Worm (Caenorhabditis elegans) whole organism, L4 larva: Measurements from ENCODE around the gene Y82E9BR.22.
A peak's percentile ranks its signal among the peaks of the same experiment; 100 is the strongest.
"Not testable (repeated sequence)": the region's sequence is repeated elsewhere in the genome, so short reads cannot be mapped to it uniquely, and the experiment has no call there.

ENCODE experiments used
- F10B5.3 ChIP-seq: sonication (generic microtip); optimal IDR thresholded peaks from 2 replicates; lab custom pipeline; 2016; ENCODE audit warnings: mild to moderate bottlenecking, missing genetic modification characterization, missing compliant biosample characterization
- F26F4.8 ChIP-seq: fragments of 200-800 bp; sonication (Bioruptor generic); conservative IDR thresholded peaks from 2 replicates; pipeline ENCODE4 v1.3.6; 2022; ENCODE audit warnings: missing genetic modification characterization, missing compliant biosample characterization
- T20F7.1 ChIP-seq: fragments of 200-800 bp; sonication (Bioruptor generic); optimal IDR thresholded peaks from 2 replicates; lab custom pipeline; 2018; ENCODE audit warnings: mild to moderate bottlenecking, missing genetic modification characterization, missing compliant biosample characterization
- Y5F2A.4 ChIP-seq: fragments of 200-800 bp; sonication (Bioruptor generic); optimal IDR thresholded peaks from 2 replicates; lab custom pipeline; 2018; ENCODE audit warnings: mild to moderate bottlenecking, missing genetic modification characterization, missing compliant biosample characterization
- Y75B8A.6 ChIP-seq: fragments of 200-800 bp; sonication (Bioruptor generic); IDR thresholded peaks from 2 replicates; pipeline ENCODE4 v1.3.6; 2022; ENCODE audit warnings: missing genetic modification reagents, missing genetic modification characterization, missing compliant biosample characterization
- aha-1 ChIP-seq: fragments of 150-350 bp; peaks from one replicate; lab custom pipeline; 2014; ENCODE audit warnings: missing biosample characterization, missing genetic modification characterization
- aly-2 ChIP-seq: sonication (generic microtip); optimal IDR thresholded peaks from 2 replicates; lab custom pipeline; 2018; ENCODE audit warnings: missing biosample characterization, missing genetic modification characterization
- arid-1 ChIP-seq: fragments of 200-800 bp; sonication (Bioruptor generic); conservative IDR thresholded peaks from 2 replicates; pipeline ENCODE4 v1.3.6; 2022; ENCODE audit warnings: missing genetic modification reagents, missing genetic modification characterization, missing compliant biosample characterization
- daf-16 ChIP-seq, 3 experiments: sonication (generic microtip); optimal IDR thresholded peaks; 2 replicates each; lab custom pipeline; 2016 to 2017; ENCODE audit warnings: missing genetic modification characterization in 3 of 3, missing genetic modification reagents in 3 of 3, mild to moderate bottlenecking in 2 of 3, missing compliant biosample characterization in 2 of 3, missing biosample characterization in 1 of 3, moderate library complexity in 1 of 3
- daf-19 ChIP-seq: fragments of 200-800 bp; sonication (Bioruptor generic); conservative IDR thresholded peaks from 2 replicates; pipeline ENCODE4 v1.3.6; 2022; ENCODE audit warnings: missing genetic modification characterization, missing compliant biosample characterization
- dmd-6 ChIP-seq: fragments of 200-800 bp; sonication (Bioruptor generic); IDR thresholded peaks from 2 replicates; pipeline ENCODE4 v1.3.6; 2022; ENCODE audit warnings: missing genetic modification reagents, missing genetic modification characterization, missing compliant biosample characterization
- duxl-1 ChIP-seq: sonication (generic microtip); optimal IDR thresholded peaks from 2 replicates; lab custom pipeline; 2016; ENCODE audit warnings: mild to moderate bottlenecking, missing genetic modification characterization, moderate library complexity, missing compliant biosample characterization; ENCODE audit not compliant: poor library complexity
- dve-1 ChIP-seq: sonication (generic microtip); optimal IDR thresholded peaks from 2 replicates; lab custom pipeline; 2017; ENCODE audit warnings: antibody characterized with exemption, mild to moderate bottlenecking, missing genetic modification characterization, missing compliant biosample characterization; ENCODE audit not compliant: insufficient read depth
- egl-43 ChIP-seq: fragments of 200-800 bp; sonication (Bioruptor generic); IDR thresholded peaks from 2 replicates; pipeline ENCODE4 v1.3.6; 2022; ENCODE audit warnings: missing genetic modification reagents, missing genetic modification characterization, missing compliant biosample characterization
- gei-8 ChIP-seq: fragments of 200-800 bp; sonication (Bioruptor generic); optimal IDR thresholded peaks from 2 replicates; lab custom pipeline; 2018; ENCODE audit warnings: mild to moderate bottlenecking, missing genetic modification characterization, missing compliant biosample characterization
- hlh-11 ChIP-seq: fragments of 200-800 bp; sonication (Bioruptor generic); optimal IDR thresholded peaks from 2 replicates; lab custom pipeline; 2018; ENCODE audit warnings: mild to moderate bottlenecking, missing genetic modification characterization, missing compliant biosample characterization
- lim-7 ChIP-seq: fragments of 200-800 bp; sonication (Bioruptor generic); IDR thresholded peaks from 2 replicates; pipeline ENCODE4 v1.3.6; 2022; ENCODE audit warnings: missing genetic modification characterization, missing compliant biosample characterization
- lin-1 ChIP-seq: fragments of 200-800 bp; sonication (Bioruptor generic); IDR thresholded peaks from 2 replicates; pipeline ENCODE4 v1.3.6; 2022; ENCODE audit warnings: missing genetic modification reagents, missing genetic modification characterization, missing compliant biosample characterization
- lin-29 ChIP-seq: fragments of 200-800 bp; sonication (Bioruptor generic); IDR thresholded peaks from 2 replicates; pipeline ENCODE4 v1.3.6; 2022; ENCODE audit warnings: missing genetic modification reagents, missing genetic modification characterization, missing compliant biosample characterization
- madf-5 ChIP-seq, 2 experiments: fragments of 200-800 bp; sonication (Bioruptor generic); IDR thresholded peaks; 2 replicates each; pipeline ENCODE4 v1.3.6; 2022; ENCODE audit warnings: missing compliant biosample characterization in 2 of 2, missing genetic modification characterization in 2 of 2
- mxl-2 ChIP-seq: fragments of 200-800 bp; sonication (Bioruptor generic); conservative IDR thresholded peaks from 2 replicates; pipeline ENCODE4 v1.3.6; 2022; ENCODE audit warnings: missing genetic modification reagents, missing genetic modification characterization, missing compliant biosample characterization
- nhr-102 ChIP-seq: sonication (generic microtip); optimal IDR thresholded peaks from 2 replicates; lab custom pipeline; 2016; ENCODE audit warnings: mild to moderate bottlenecking, missing genetic modification characterization, moderate library complexity, missing compliant biosample characterization
- nhr-25 ChIP-seq: sonication (generic microtip); optimal IDR thresholded peaks from 2 replicates; lab custom pipeline; 2017; ENCODE audit warnings: missing genetic modification characterization, mild to moderate bottlenecking, missing compliant biosample characterization, antibody characterized with exemption, moderate library complexity, borderline replicate concordance; ENCODE audit not compliant: insufficient read depth
- nhr-28 ChIP-seq: fragments of 150-350 bp; optimal IDR thresholded peaks from 2 replicates; lab custom pipeline; 2014; ENCODE audit warnings: missing biosample characterization, missing genetic modification characterization
- nhr-77 ChIP-seq: fragments of 150-350 bp; optimal IDR thresholded peaks from 2 replicates; lab custom pipeline; 2014; ENCODE audit warnings: missing biosample characterization, missing genetic modification characterization
- pqm-1 ChIP-seq: sonication (generic microtip); optimal IDR thresholded peaks from 2 replicates; lab custom pipeline; 2017; ENCODE audit warnings: missing biosample characterization, missing genetic modification characterization
- snpc-1.2 ChIP-seq: fragments of 200-800 bp; sonication (Bioruptor generic); IDR thresholded peaks from 2 replicates; pipeline ENCODE4 v1.3.6; 2022; ENCODE audit warnings: missing genetic modification reagents, missing genetic modification characterization, missing compliant biosample characterization
- snpc-4 ChIP-seq: fragments of 150-350 bp; optimal IDR thresholded peaks from 2 replicates; lab custom pipeline; 2014; ENCODE audit warnings: missing biosample characterization, missing genetic modification characterization
- spr-3 ChIP-seq: fragments of 200-800 bp; sonication (Bioruptor generic); optimal IDR thresholded peaks from 2 replicates; lab custom pipeline; 2018; ENCODE audit warnings: mild to moderate bottlenecking, missing genetic modification characterization, missing compliant biosample characterization
- tag-97 ChIP-seq: fragments of 200-800 bp; sonication (Bioruptor generic); IDR thresholded peaks from 2 replicates; pipeline ENCODE4 v1.3.6; 2022; ENCODE audit warnings: missing genetic modification characterization, missing compliant biosample characterization
- ztf-7 ChIP-seq: fragments of 150-350 bp; optimal IDR thresholded peaks from 2 replicates; lab custom pipeline; 2014; ENCODE audit warnings: missing biosample characterization, missing genetic modification characterization

The Y82E9BR.22 gene

DNA sequence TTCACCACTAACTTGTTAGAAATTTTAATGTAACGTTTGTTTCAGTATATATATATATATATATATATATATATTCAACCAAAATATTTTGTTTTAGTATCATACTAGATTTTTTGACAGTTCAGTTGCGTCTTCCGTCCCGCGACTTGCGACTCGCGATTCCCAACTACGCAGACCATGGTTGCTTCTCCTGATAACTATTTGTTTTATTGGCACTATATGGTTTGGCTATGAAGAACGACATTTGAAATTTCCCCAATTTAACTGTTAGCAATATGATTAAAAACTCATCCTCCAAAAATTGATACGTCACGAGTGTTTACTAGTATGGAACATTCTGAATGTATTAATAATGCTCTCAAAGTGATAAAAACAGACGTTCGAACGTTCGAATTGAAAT, 24.3 kb downstream of the Y82E9BR.22 start (continued):
- TF ChIP-seq nhr-25 (tag; lab: Kevin White, UChicago): no peak
- peak; percentile 54 for TF ChIP-seq pqm-1
- peak; percentile 53 for TF ChIP-seq dmd-6 (GFP tag; lab: Robert Waterston, UW)
- TF ChIP-seq lim-7 (GFP tag; lab: Robert Waterston, UW): no peak
- no peak for TF ChIP-seq mxl-2 (GFP tag; lab: Robert Waterston, UW)

DNA sequence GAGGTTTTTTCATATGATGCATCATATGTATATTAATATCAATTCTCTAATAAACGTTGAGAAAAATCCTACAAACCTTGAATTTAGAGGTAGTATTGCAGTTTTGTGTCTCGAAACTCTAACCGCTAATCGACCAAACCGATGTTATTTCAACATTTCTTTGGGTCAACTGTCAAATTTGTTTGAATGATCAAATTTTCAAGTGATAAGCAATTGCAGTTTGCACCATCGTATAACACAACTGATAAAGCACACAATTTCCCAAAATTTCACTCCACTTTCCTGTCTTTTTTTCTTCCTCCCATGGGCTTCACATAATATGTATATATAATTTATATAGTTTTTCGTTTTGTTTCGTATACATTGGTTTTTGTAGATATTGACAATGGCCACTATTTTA, 24.9 kb downstream of the Y82E9BR.22 start, which contains the start of the genes fbxa-138 and Y82E9BR.5:
fbxa-138 (minus strand) TSS at position 161 of the 400 bp plus-strand sequence.
Y82E9BR.5 (plus strand) TSS at position 279 of the 400 bp plus-strand sequence.
- TF ChIP-seq pqm-1 (peak; percentile 88), dmd-6 (GFP tag; lab: Robert Waterston, UW) (peak; percentile 80), daf-16 (GFP tag; optimal IDR thresholded peaks at IDR 0.05; lab: Kevin White, UChicago) (no peak), daf-16 (tag; optimal IDR thresholded peaks at IDR 0.05; lab: Kevin White, UChicago) (peak; percentile 43), spr-3 (GFP tag; lab: Kevin White, UChicago) (no peak), Y5F2A.4 (GFP tag; lab: Kevin White, UChicago) (no peak), nhr-77 (tag; lab: Kevin White, UChicago) (peak; percentile 32), hlh-11 (tag; lab: Kevin White, UChicago) (peak; percentile 49), nhr-28 (tag; lab: Kevin White, UChicago) (peak; percentile 94), gei-8 (no peak), T20F7.1 (GFP tag; lab: Kevin White, UChicago) (no peak)
- TF ChIP-seq, all 104 proteins: peak for 6

DNA sequence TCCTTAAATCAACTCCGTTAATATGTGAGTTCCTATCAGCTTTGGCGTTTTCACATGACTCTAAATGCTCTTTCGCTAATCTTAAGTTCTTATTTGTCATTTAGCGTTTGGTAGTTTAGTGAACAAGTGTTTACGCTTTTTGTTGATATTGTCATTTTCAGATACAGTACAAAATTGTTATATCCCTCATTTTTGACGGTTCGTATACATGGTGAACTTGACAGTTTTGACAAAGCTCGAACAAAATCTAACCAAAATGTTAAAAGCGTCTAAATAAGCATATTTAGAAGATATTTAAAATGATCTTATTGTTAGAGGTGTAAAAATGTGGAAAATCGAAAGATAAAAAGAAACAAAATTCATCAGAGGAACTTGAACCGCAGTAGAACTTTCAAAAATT, 25.6 kb downstream of the Y82E9BR.22 start:
- TF ChIP-seq egl-43 (no peak), tag-97 (GFP tag; lab: Robert Waterston, UW) (no peak), F26F4.8 (no peak), Y75B8A.6 (GFP tag; lab: Robert Waterston, UW) (no peak), snpc-1.2 (GFP tag; lab: Robert Waterston, UW) (no peak), aha-1 (peak; percentile 90), arid-1 (GFP tag; lab: Robert Waterston, UW) (no peak)

DNA sequence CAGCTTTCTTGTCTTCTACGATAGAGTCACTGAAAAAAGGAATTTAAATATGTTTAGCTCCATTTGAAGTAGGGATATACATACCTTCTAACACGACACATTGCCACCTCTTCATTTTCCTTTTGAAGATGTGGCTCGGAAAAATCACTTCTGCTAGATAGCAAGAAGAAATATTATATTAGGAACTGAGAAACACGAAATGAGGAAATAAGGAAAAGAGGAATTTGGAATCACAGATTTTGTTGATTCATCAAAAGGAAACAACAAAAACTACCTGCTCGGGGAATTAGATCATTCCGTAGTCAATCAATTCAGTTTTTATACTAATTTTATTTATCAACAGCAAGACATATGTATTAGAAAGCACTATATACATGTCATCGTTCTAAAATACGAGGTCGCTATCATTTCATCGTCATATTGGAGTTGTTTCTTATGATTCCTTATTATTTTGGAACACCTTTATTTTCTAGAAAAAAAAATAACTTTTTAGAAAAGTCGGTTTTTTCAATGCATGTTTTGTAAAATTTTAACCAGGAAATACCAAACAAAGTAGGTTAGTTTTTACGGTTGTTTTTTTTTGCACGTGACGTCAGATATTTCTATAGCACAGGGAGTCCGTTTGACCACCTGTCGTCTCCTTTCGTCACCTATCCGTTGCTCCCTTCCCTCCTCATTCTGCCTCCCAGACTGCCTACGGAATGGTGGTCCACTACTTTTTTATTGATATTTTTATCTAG, 28.3 kb downstream of the Y82E9BR.22 start, which contains the start of the genes pals-21 and Y82E9BR.6:
pals-21 (minus strand) TSS at position 101 of the 740 bp plus-strand sequence.
Y82E9BR.6 (plus strand) TSS at position 690 of the 740 bp plus-strand sequence.
- TF ChIP-seq duxl-1 (tag; lab: Kevin White, UChicago) (no peak), spr-3 (GFP tag; lab: Kevin White, UChicago) (no peak), Y5F2A.4 (GFP tag; lab: Kevin White, UChicago) (no peak), F10B5.3 (tag; lab: Kevin White, UChicago) (no peak), lin-1 (GFP tag; lab: Robert Waterston, UW) (no peak), snpc-4 (tag; lab: Kevin White, UChicago) (no peak), dve-1 (tag; lab: Kevin White, UChicago) (no peak), lim-7 (GFP tag; lab: Robert Waterston, UW) (no peak), aly-2 (tag; lab: Kevin White, UChicago) (no peak), Y75B8A.6 (GFP tag; lab: Robert Waterston, UW) (no peak), madf-5 (GFP tag; IDR thresholded peaks at IDR 0.05; lab: Robert Waterston, UW) (no peak), nhr-102 (tag; lab: Kevin White, UChicago) (no peak)

DNA sequence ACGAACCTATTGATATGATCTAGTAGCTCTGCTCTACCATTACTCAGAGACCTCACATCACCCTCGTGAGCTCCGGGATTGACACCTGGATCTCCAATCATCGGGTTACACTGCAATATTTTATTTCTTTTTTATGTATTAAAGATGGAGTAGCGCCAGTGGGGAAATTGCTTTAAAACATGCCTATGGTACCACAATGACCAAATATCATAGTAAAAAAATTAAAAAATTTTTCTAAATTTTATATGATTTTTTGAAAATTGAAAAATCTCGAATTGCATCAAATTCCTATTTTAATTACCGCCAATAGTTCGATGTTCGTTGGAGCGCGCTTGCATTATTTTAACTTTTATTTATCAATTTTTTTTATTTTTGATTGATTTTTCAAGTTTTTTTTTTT, 31.1 kb downstream of the Y82E9BR.22 start, which contains the start of gene pals-40:
pals-40 (minus strand) TSS at position 101 of the 400 bp plus-strand sequence.
- TF ChIP-seq lin-29; ztf-7 (tag; lab: Kevin White, UChicago); daf-19 (GFP tag; lab: Robert Waterston, UW): not testable (repeated sequence)
